Worm (Caenorhabditis elegans) whole organism, late embryonic: ENCODE measurements around the gene T13G4.7.

Experiments used
- F13H6.1 ChIP-seq: sonication (generic microtip); optimal IDR thresholded peaks from 2 replicates; lab custom pipeline; 2016; ENCODE audit warnings: missing genetic modification characterization, missing compliant biosample characterization
- ama-1 ChIP-seq: fragments of 150-350 bp; optimal IDR thresholded peaks from 2 replicates; lab custom pipeline; 2014
- fkh-10 ChIP-seq: fragments of 150-350 bp; optimal IDR thresholded peaks from 2 replicates; lab custom pipeline; 2014; ENCODE audit warnings: missing biosample characterization, missing genetic modification reagents, missing genetic modification characterization
- gmeb-2 ChIP-seq: sonication (generic microtip); optimal IDR thresholded peaks from 2 replicates; lab custom pipeline; 2016; ENCODE audit warnings: missing genetic modification characterization, inconsistent platforms, missing compliant biosample characterization
- nhr-11 ChIP-seq: fragments of 150-350 bp; optimal IDR thresholded peaks from 2 replicates; lab custom pipeline; 2014; ENCODE audit warnings: missing biosample characterization, missing genetic modification characterization
- npax-4 ChIP-seq: sonication (generic microtip); optimal IDR thresholded peaks from 2 replicates; lab custom pipeline; 2016; ENCODE audit warnings: missing genetic modification characterization, missing compliant biosample characterization
- odd-2 ChIP-seq: sonication (generic microtip); optimal IDR thresholded peaks from 2 replicates; lab custom pipeline; 2017; ENCODE audit warnings: antibody characterized with exemption, mild to moderate bottlenecking, missing genetic modification characterization, missing compliant biosample characterization
- sox-4 ChIP-seq: sonication (generic microtip); optimal IDR thresholded peaks from 2 replicates; lab custom pipeline; 2017; ENCODE audit warnings: mild to moderate bottlenecking, missing genetic modification characterization, inconsistent platforms, missing compliant biosample characterization
- ttx-3 ChIP-seq: sonication (generic microtip); optimal IDR thresholded peaks from 2 replicates; lab custom pipeline; 2016; ENCODE audit warnings: missing genetic modification reagents, missing genetic modification characterization, missing compliant biosample characterization

DNA sequence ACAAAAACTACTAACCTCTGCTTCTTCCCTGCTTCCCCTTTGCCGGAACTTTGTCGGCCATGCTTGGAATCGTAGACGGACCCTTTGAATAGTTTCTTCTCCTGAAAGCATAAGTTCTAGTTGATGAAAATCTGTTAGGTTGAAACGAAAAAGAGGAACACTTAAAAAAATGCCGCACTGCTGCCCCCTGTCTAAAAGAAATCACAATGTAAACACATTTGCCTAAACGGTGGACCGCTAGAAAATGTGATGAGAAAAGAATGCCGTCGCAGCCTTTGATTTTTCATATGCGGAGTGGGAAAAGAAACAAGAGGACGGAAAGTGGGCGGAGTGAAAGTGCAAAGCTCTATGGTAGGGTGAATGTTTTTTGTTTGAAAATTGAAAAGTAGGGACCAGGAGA, at the start of gene T13G4.7:
- TF ChIP-seq nhr-11, result no peak
- no peak for TF ChIP-seq odd-2
- no peak for TF ChIP-seq sox-4 (tag; lab: Kevin White, UChicago)
- no peak for TF ChIP-seq ttx-3 (tag; lab: Kevin White, UChicago)
- TF ChIP-seq ama-1 (lab: Kevin White, UChicago), result no peak
- TF ChIP-seq fkh-10, result no peak
- TF ChIP-seq gmeb-2 (tag; lab: Kevin White, UChicago), result no peak
- no peak for TF ChIP-seq npax-4 (tag; lab: Kevin White, UChicago)
- no peak for TF ChIP-seq F13H6.1 (tag; lab: Kevin White, UChicago)
